Worm (Caenorhabditis elegans): Measurements from ENCODE around the gene str-15.

DNA sequence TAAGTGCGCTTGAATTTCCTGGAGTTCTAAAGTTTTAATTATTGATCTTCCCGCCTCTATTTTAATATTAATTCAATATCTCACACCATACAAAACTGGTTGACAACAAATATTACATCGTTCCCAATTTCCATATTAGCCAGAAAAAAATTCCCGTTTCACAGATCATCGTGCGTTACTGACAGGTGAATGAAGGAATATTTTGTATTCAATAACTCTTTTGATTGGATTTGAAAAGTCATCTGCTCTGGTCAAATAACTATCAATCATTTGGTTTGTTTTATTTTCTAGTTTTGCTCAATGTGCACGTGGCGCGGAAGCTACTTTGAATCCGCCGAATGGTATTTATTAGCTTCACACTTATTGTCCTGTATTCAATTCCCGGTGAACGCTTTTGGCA lies 25.1 kb upstream of the str-15 start, which contains the start of gene srh-139:
- TF ChIP-seq pes-1 (GFP tag; IDR thresholded peaks at IDR 0.05), result no peak
- no peak for TF ChIP-seq sea-1 (GFP tag; conservative IDR thresholded peaks at IDR 0.05)
- no peak for TF ChIP-seq tbx-37 (GFP tag; conservative IDR thresholded peaks at IDR 0.05)
- TF ChIP-seq ets-7 (tag; optimal IDR thresholded peaks at IDR 0.05), result no peak
- TF ChIP-seq tbx-11 (GFP tag; IDR thresholded peaks at IDR 0.05), result no peak

All from whole organism, early embryonic.